Fruit fly (Drosophila melanogaster) whole organism, embryonic: ENCODE measurements around the gene GC2.

Experiments
- B-H1 ChIP-seq: fragments of 200-800 bp; sonication (Bioruptor generic); IDR thresholded peaks from 3 replicates; pipeline ENCODE4 v1.3.6; 2022; ENCODE audit warnings: missing biosample characterization, missing genetic modification characterization
- Bdp1 ChIP-seq: fragments of 200-800 bp; sonication (Bioruptor generic); optimal IDR thresholded peaks from 3 replicates; lab custom pipeline; 2016; ENCODE audit warnings: missing biosample characterization, missing genetic modification characterization
- Blimp-1 ChIP-seq: fragments of 200-800 bp; sonication (Bioruptor generic); optimal IDR thresholded peaks from 3 replicates; lab custom pipeline; 2018; ENCODE audit warnings: missing biosample characterization, missing genetic modification characterization, mild to moderate bottlenecking, moderate library complexity, missing genetic modification reagents
- CG10267 ChIP-seq: fragments of 200-800 bp; sonication (Bioruptor generic); optimal IDR thresholded peaks from 2 replicates; lab custom pipeline; 2018; ENCODE audit warnings: missing biosample characterization, mild to moderate bottlenecking, missing genetic modification characterization, moderate library complexity
- CG11085 ChIP-seq: fragments of 200-800 bp; sonication (Bioruptor generic); IDR thresholded peaks from 2 replicates; pipeline ENCODE4 v1.3.6; 2022; ENCODE audit warnings: missing biosample characterization, missing genetic modification characterization
- CG12155 ChIP-seq: fragments of 200-800 bp; sonication (Bioruptor generic); optimal IDR thresholded peaks from 3 replicates; lab custom pipeline; 2016; ENCODE audit warnings: missing biosample characterization, missing genetic modification characterization
- CG12391 ChIP-seq: fragments of 200-800 bp; sonication (Bioruptor generic); optimal IDR thresholded peaks from 3 replicates; lab custom pipeline; 2018; ENCODE audit warnings: missing biosample characterization, mild to moderate bottlenecking, missing genetic modification characterization, moderate library complexity
- CG13624 ChIP-seq: fragments of 200-800 bp; sonication (Bioruptor generic); optimal IDR thresholded peaks from 2 replicates; lab custom pipeline; 2016; ENCODE audit warnings: missing biosample characterization, missing genetic modification characterization
- CG14050 ChIP-seq: fragments of 200-800 bp; sonication (Bioruptor generic); IDR thresholded peaks from 3 replicates; pipeline ENCODE4 v1.3.6; 2022; ENCODE audit warnings: missing biosample characterization, missing genetic modification characterization
- CG17385 ChIP-seq: fragments of 200-800 bp; sonication (Bioruptor generic); optimal IDR thresholded peaks from 3 replicates; lab custom pipeline; 2018; ENCODE audit warnings: missing biosample characterization, mild to moderate bottlenecking, missing genetic modification characterization
- CG2116 ChIP-seq: fragments of 200-800 bp; sonication (Bioruptor generic); optimal IDR thresholded peaks from 3 replicates; lab custom pipeline; 2018; ENCODE audit warnings: missing biosample characterization, mild to moderate bottlenecking, missing genetic modification characterization
- CG2199 ChIP-seq: fragments of 200-800 bp; sonication (Bioruptor generic); IDR thresholded peaks from 3 replicates; pipeline ENCODE4 v1.3.6; 2022; ENCODE audit warnings: missing biosample characterization, missing genetic modification characterization
- CG2202 ChIP-seq: fragments of 200-800 bp; sonication (Bioruptor generic); optimal IDR thresholded peaks from 2 replicates; lab custom pipeline; 2018; ENCODE audit warnings: missing biosample characterization, mild to moderate bottlenecking, missing genetic modification characterization
- CG31224 ChIP-seq: fragments of 200-800 bp; sonication (Bioruptor generic); IDR thresholded peaks from 2 replicates; pipeline ENCODE4 v1.3.6; 2022; ENCODE audit warnings: missing biosample characterization, missing genetic modification characterization
- CG3163 ChIP-seq: fragments of 200-800 bp; sonication (Bioruptor generic); optimal IDR thresholded peaks from 3 replicates; lab custom pipeline; 2016; ENCODE audit warnings: missing biosample characterization, missing genetic modification characterization
- CG3847 ChIP-seq: fragments of 200-800 bp; sonication (Bioruptor generic); IDR thresholded peaks from 2 replicates; pipeline ENCODE4 v1.3.6; 2022; ENCODE audit warnings: missing biosample characterization, missing genetic modification characterization
- CG7372 ChIP-seq: fragments of 200-800 bp; sonication (Bioruptor generic); IDR thresholded peaks from 2 replicates; pipeline ENCODE4 v1.3.6; 2022; ENCODE audit warnings: missing biosample characterization, missing genetic modification characterization
- CG7745 ChIP-seq: fragments of 200-800 bp; sonication (Bioruptor generic); optimal IDR thresholded peaks from 2 replicates; lab custom pipeline; 2018; ENCODE audit warnings: missing biosample characterization, mild to moderate bottlenecking, missing genetic modification characterization, moderate library complexity
- Dip2 ChIP-seq: fragments of 200-800 bp; sonication (Bioruptor generic); IDR thresholded peaks from 2 replicates; pipeline ENCODE4 v1.3.6; 2022; ENCODE audit warnings: missing biosample characterization, missing genetic modification characterization
- Dref ChIP-seq: fragments of 200-800 bp; sonication (Bioruptor generic); IDR thresholded peaks from 2 replicates; pipeline ENCODE4 v1.3.6; 2022; ENCODE audit warnings: missing biosample characterization, missing genetic modification characterization
- Ets97D ChIP-seq: fragments of 200-800 bp; sonication (Bioruptor generic); optimal IDR thresholded peaks from 3 replicates; lab custom pipeline; 2016; ENCODE audit warnings: missing biosample characterization, missing genetic modification characterization
- H15 ChIP-seq: fragments of 200-800 bp; sonication (Bioruptor generic); IDR thresholded peaks from 3 replicates; pipeline ENCODE4 v1.3.6; 2022; ENCODE audit warnings: missing biosample characterization, missing genetic modification characterization
- Hmr ChIP-seq: fragments of 200-800 bp; sonication (Bioruptor generic); optimal IDR thresholded peaks from 3 replicates; lab custom pipeline; 2017; ENCODE audit warnings: mild to moderate bottlenecking, missing biosample characterization, missing genetic modification reagents, missing genetic modification characterization
- Jarid2 ChIP-seq: fragments of 200-800 bp; sonication (Bioruptor generic); optimal IDR thresholded peaks from 3 replicates; lab custom pipeline; 2017; ENCODE audit warnings: mild to moderate bottlenecking, missing biosample characterization, missing genetic modification reagents, missing genetic modification characterization
- Lhr ChIP-seq: fragments of 200-800 bp; sonication (Bioruptor generic); optimal IDR thresholded peaks from 3 replicates; lab custom pipeline; 2017; ENCODE audit warnings: mild to moderate bottlenecking, missing biosample characterization, missing genetic modification reagents, missing genetic modification characterization
- Med ChIP-seq: fragments of 200-800 bp; sonication (Bioruptor generic); peaks from one replicate; lab custom pipeline; 2016; ENCODE audit warnings: missing biosample characterization, missing genetic modification characterization, mild to moderate bottlenecking, inconsistent platforms, moderate library complexity
- Pdp1 ChIP-seq, 2 experiments: fragments of 200-800 bp; sonication (Bioruptor generic); optimal IDR thresholded peaks; 3 replicates each; lab custom pipeline; 2016; ENCODE audit warnings: missing biosample characterization in 2 of 2, missing genetic modification characterization in 2 of 2, mild to moderate bottlenecking in 1 of 2, moderate library complexity in 1 of 2
- Sin3A ChIP-seq: fragments of >200 bp; optimal IDR thresholded peaks from 2 replicates; lab custom pipeline; 2018
- Spps ChIP-seq: fragments of 200-800 bp; sonication (Bioruptor generic); optimal IDR thresholded peaks from 2 replicates; lab custom pipeline; 2018; ENCODE audit warnings: missing biosample characterization, mild to moderate bottlenecking, missing genetic modification characterization
- Trl ChIP-seq, 3 experiments: fragments of >200 bp in 2 of 3; fragments of 200-800 bp in 1 of 3; sonication (Bioruptor generic) in 1 of 3; optimal IDR thresholded peaks; 2 replicates in 1 of 3; 3 replicates in 2 of 3; lab custom pipeline; 2016 to 2017; ENCODE audit warnings: missing biosample characterization in 1 of 3, missing genetic modification characterization in 1 of 3
- ato ChIP-seq: fragments of 200-800 bp; sonication (Bioruptor generic); IDR thresholded peaks from 2 replicates; pipeline ENCODE4 v1.3.6; 2022; ENCODE audit warnings: missing biosample characterization, missing genetic modification characterization; ENCODE audit not compliant: partially characterized antibody
- chif ChIP-seq, 2 experiments: fragments of 200-800 bp; sonication (Bioruptor generic); optimal IDR thresholded peaks; 3 replicates each; lab custom pipeline; 2016; ENCODE audit warnings: missing biosample characterization in 2 of 2, missing genetic modification characterization in 2 of 2
- chinmo ChIP-seq: fragments of 200-800 bp; sonication (Bioruptor generic); IDR thresholded peaks from 4 replicates; pipeline ENCODE4 v1.3.6; 2022; ENCODE audit warnings: missing biosample characterization, missing genetic modification characterization; ENCODE audit not compliant: partially characterized antibody
- crp ChIP-seq, 2 experiments: fragments of 200-800 bp; sonication (Bioruptor generic); optimal IDR thresholded peaks; 2 replicates in 1 of 2; 3 replicates in 1 of 2; lab custom pipeline; 2017; ENCODE audit warnings: missing biosample characterization in 2 of 2, missing genetic modification characterization in 2 of 2, mild to moderate bottlenecking in 1 of 2, moderate library complexity in 1 of 2
- ken ChIP-seq: fragments of 200-800 bp; sonication (Bioruptor generic); IDR thresholded peaks from 3 replicates; pipeline ENCODE4 v1.3.6; 2022; ENCODE audit warnings: missing biosample characterization, missing genetic modification characterization
- kni ChIP-seq: fragments of 200-800 bp; sonication (Bioruptor generic); optimal IDR thresholded peaks from 3 replicates; lab custom pipeline; 2017; ENCODE audit warnings: mild to moderate bottlenecking, missing biosample characterization, missing genetic modification reagents, missing genetic modification characterization
- nom ChIP-seq: fragments of 200-800 bp; sonication (Bioruptor generic); optimal IDR thresholded peaks from 2 replicates; lab custom pipeline; 2017; ENCODE audit warnings: missing biosample characterization, missing genetic modification characterization, mild to moderate bottlenecking, moderate library complexity, missing genetic modification reagents
- oc ChIP-seq: fragments of 200-800 bp; sonication (Bioruptor generic); optimal IDR thresholded peaks from 2 replicates; lab custom pipeline; 2018; ENCODE audit warnings: missing biosample characterization, mild to moderate bottlenecking, missing genetic modification characterization, moderate library complexity
- p53 ChIP-seq: fragments of 200-800 bp; sonication (Bioruptor generic); optimal IDR thresholded peaks from 2 replicates; lab custom pipeline; 2016; ENCODE audit warnings: missing biosample characterization, missing genetic modification characterization
- pb ChIP-seq: fragments of 200-800 bp; sonication (Bioruptor generic); optimal IDR thresholded peaks from 3 replicates; lab custom pipeline; 2016; ENCODE audit warnings: missing biosample characterization, missing genetic modification characterization
- phol ChIP-seq: fragments of 200-800 bp; sonication (Bioruptor generic); optimal IDR thresholded peaks from 3 replicates; lab custom pipeline; 2018; ENCODE audit warnings: missing biosample characterization, mild to moderate bottlenecking, missing genetic modification characterization, moderate library complexity
- pros ChIP-seq: fragments of 200-800 bp; sonication (Bioruptor generic); optimal IDR thresholded peaks from 3 replicates; lab custom pipeline; 2019; ENCODE audit warnings: missing biosample characterization, mild to moderate bottlenecking, missing genetic modification characterization, moderate library complexity
- run ChIP-seq: fragments of 200-800 bp; sonication (Bioruptor generic); optimal IDR thresholded peaks from 3 replicates; lab custom pipeline; 2018; ENCODE audit warnings: missing biosample characterization, mild to moderate bottlenecking, missing genetic modification characterization
- sens ChIP-seq: fragments of 200-800 bp; sonication (Bioruptor generic); peaks from one replicate; lab custom pipeline; 2016; ENCODE audit warnings: missing biosample characterization, missing genetic modification characterization
- shn ChIP-seq: fragments of 200-800 bp; sonication (Bioruptor generic); optimal IDR thresholded peaks from 3 replicates; lab custom pipeline; 2016; ENCODE audit warnings: missing biosample characterization, missing genetic modification characterization
- sisA ChIP-seq: fragments of 200-800 bp; sonication (Bioruptor generic); IDR thresholded peaks from 2 replicates; pipeline ENCODE4 v1.3.6; 2022; ENCODE audit warnings: missing biosample characterization, missing genetic modification characterization
- sqz ChIP-seq: fragments of 200-800 bp; sonication (Bioruptor generic); optimal IDR thresholded peaks from 3 replicates; lab custom pipeline; 2018; ENCODE audit warnings: missing biosample characterization, mild to moderate bottlenecking, missing genetic modification characterization
- sug ChIP-seq: fragments of 200-800 bp; optimal IDR thresholded peaks from 2 replicates; lab custom pipeline; 2019; ENCODE audit warnings: missing biosample characterization, mild to moderate bottlenecking, missing genetic modification characterization, moderate library complexity
- z ChIP-seq: fragments of 200-800 bp; sonication (Bioruptor generic); IDR thresholded peaks from 3 replicates; pipeline ENCODE4 v1.3.6; 2022; ENCODE audit warnings: missing biosample characterization, missing genetic modification characterization

GC2 gene

dm6 chr3R:11974631-11975030 is 3.1 kb downstream of the GC2 start, which contains the start of gene Tango9 (continued):
- peak; percentile 26 for TF ChIP-seq CG12391 (tag; lab: Kevin White, UChicago)
- no peak for TF ChIP-seq run (tag; lab: Kevin White, UChicago)
- peak; percentile 54 for TF ChIP-seq CG2116 (GFP tag; lab: Kevin White, UChicago)
- TF ChIP-seq ken: no peak
- TF ChIP-seq CG14050 (GFP tag; lab: Robert Waterston, UW): no peak
- no peak for TF ChIP-seq CG3847
- peak; percentile 41 for TF ChIP-seq sqz (GFP tag; lab: Kevin White, UChicago)
- peak in 1 of 2 experiments; percentile 13 for TF ChIP-seq crp (GFP tag; optimal IDR thresholded peaks at IDR 0.05; lab: Kevin White, UChicago)
- peak; percentile 39 for TF ChIP-seq phol
- peak; percentile 63 for TF ChIP-seq Med (GFP tag; lab: Kevin White, UChicago)
- TF ChIP-seq p53 (GFP tag; lab: Kevin White, UChicago): peak; percentile 9
- TF ChIP-seq sisA: no peak
- TF ChIP-seq Lhr (GFP tag; lab: Kevin White, UChicago): peak; percentile 48
- no peak for TF ChIP-seq CG12155 (GFP tag; lab: Kevin White, UChicago)
- TF ChIP-seq CG10267: peak; percentile 39
- 0 out of 2 replicates have a peak, but pooled peaks have one; percentile 18 for TF ChIP-seq CG7372
- peak; percentile 52 for TF ChIP-seq Hmr (GFP tag; lab: Kevin White, UChicago)
- no peak for TF ChIP-seq pb (GFP tag; lab: Kevin White, UChicago)
- 0 out of 2 replicates have a peak, but pooled peaks have one; percentile 16 for TF ChIP-seq Dref
- no peak for TF ChIP-seq CG7745
- peak; percentile 17 for TF ChIP-seq CG17385 (GFP tag; lab: Kevin White, UChicago)
- TF ChIP-seq Ets97D (GFP tag; lab: Kevin White, UChicago): peak; percentile 88
- TF ChIP-seq B-H1 (GFP tag; lab: Robert Waterston, UW): no peak
- peak in 1 of 2 experiments; percentile 18 for TF ChIP-seq Pdp1 (GFP tag; optimal IDR thresholded peaks at IDR 0.05; lab: Kevin White, UChicago)
- peak; percentile 25 for TF ChIP-seq sug (tag; lab: Kevin White, UChicago)
- TF ChIP-seq shn (GFP tag; lab: Kevin White, UChicago): no peak
- TF ChIP-seq CG13624 (GFP tag; lab: Kevin White, UChicago): peak; percentile 16
- TF ChIP-seq Sin3A (lab: Kevin White, UChicago): peak; percentile 55
- no peak for TF ChIP-seq Spps (tag; lab: Kevin White, UChicago)
- TF ChIP-seq, all 482 proteins: peak for 78

- peak; percentile 77 for TF ChIP-seq Jarid2 (GFP tag; lab: Kevin White, UChicago)
- peak; percentile 60 for TF ChIP-seq nom (GFP tag; lab: Kevin White, UChicago)
- TF ChIP-seq pros (GFP tag; lab: Kevin White, UChicago): peak; percentile 2
- TF ChIP-seq CG11085 (GFP tag; lab: Robert Waterston, UW): 0 out of 2 replicates have a peak, but pooled peaks have one; percentile 26
- TF ChIP-seq ato (GFP tag; lab: Robert Waterston, UW): peak; percentile 29; the same call in 1 of the 2 replicates
- peak; percentile 40 to 67 for TF ChIP-seq Trl (optimal IDR thresholded peaks at IDR 0.05; lab: Kevin White, UChicago)
- TF ChIP-seq Trl (GFP tag; optimal IDR thresholded peaks at IDR 0.05; lab: Kevin White, UChicago): no peak
- TF ChIP-seq CG2199 (GFP tag; lab: Robert Waterston, UW): peak; percentile 18; the same call in 1 of the 3 replicates
- TF ChIP-seq chinmo: 0 out of 4 replicates have a peak, but pooled peaks have one; percentile 65
- no peak for TF ChIP-seq chif (GFP tag; optimal IDR thresholded peaks at IDR 0.05; lab: Kevin White, UChicago)
- 0 out of 3 replicates have a peak, but pooled peaks have one; percentile 12 for TF ChIP-seq H15 (GFP tag; lab: Robert Waterston, UW)
- peak; percentile 90 for TF ChIP-seq Blimp-1 (GFP tag; lab: Kevin White, UChicago)
- 0 out of 2 replicates have a peak, but pooled peaks have one; percentile 6 for TF ChIP-seq CG31224 (GFP tag; lab: Robert Waterston, UW)
- TF ChIP-seq CG2202 (tag; lab: Kevin White, UChicago): peak; percentile 7
- TF ChIP-seq oc (tag; lab: Kevin White, UChicago): peak; percentile 20
- peak; percentile 89 for TF ChIP-seq z (GFP tag; lab: Robert Waterston, UW)
- peak; percentile 69 for TF ChIP-seq kni
- TF ChIP-seq CG3163 (GFP tag; lab: Kevin White, UChicago): peak; percentile 90
- TF ChIP-seq Dip2 (GFP tag; lab: Robert Waterston, UW): no peak
- TF ChIP-seq sens (GFP tag; lab: Kevin White, UChicago): peak; percentile 62
- no peak for TF ChIP-seq Bdp1 (GFP tag; lab: Kevin White, UChicago)
These were observed 5.3 kb downstream of the GC2 start, which contains the start of gene CG10005 for dm6 chr3R:11976556-11977335. TSS of gene CG10005 (minus strand) at chr3R:11977197.
